Worm (Caenorhabditis elegans): ENCODE results near the gene cat-2.

cat-2 gene

DNA sequence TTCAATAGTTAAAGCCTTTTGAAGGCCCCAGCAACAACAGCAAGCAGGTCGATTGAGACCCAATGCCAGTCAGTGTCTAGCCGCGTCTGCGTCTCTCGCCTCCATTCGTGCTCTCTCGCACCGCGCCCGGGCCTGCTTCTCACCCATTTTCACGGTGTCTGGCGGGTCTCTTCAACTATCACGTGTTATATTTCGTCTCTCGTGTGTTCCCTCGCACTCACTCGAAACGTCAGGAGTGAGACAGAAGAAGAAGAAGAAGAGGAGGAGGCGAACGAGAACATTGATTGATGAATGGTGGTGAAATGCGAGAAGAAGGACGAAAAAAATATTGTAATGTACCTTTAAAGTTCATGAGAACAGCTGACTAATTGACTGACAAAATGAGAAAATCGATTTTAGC is 36.4 kb upstream of the cat-2 start (continued):
- TF ChIP-seq Y56A3A.18 (GFP tag; IDR thresholded peaks at IDR 0.05) (no peak), F33H1.4 (GFP tag; IDR thresholded peaks at IDR 0.05) (no peak), fkh-3 (tag; optimal IDR thresholded peaks at IDR 0.05) (no peak), egl-44 (GFP tag; IDR thresholded peaks at IDR 0.05) (no peak), akir-1 (GFP tag; optimal IDR thresholded peaks at IDR 0.05) (no peak), ztf-28 (GFP tag; IDR thresholded peaks at IDR 0.05) (no peak), ztf-22 (GFP tag; optimal IDR thresholded peaks at IDR 0.05) (no peak), nhr-27 (tag; optimal IDR thresholded peaks at IDR 0.05) (no peak), sea-2 (GFP tag; IDR thresholded peaks at IDR 0.05) (0 out of 2 replicates have a peak, but pooled peaks have one; percentile 37), madf-10 (tag; optimal IDR thresholded peaks at IDR 0.05) (peak; percentile 63), ztf-6 (GFP tag; IDR thresholded peaks at IDR 0.05) (no peak), B0035.1 (tag; optimal IDR thresholded peaks at IDR 0.05) (no peak), ztf-18 (tag; optimal IDR thresholded peaks at IDR 0.05) (no peak), B0019.2 (GFP tag; conservative IDR thresholded peaks at IDR 0.05) (no peak), F57C9.4 (tag; optimal IDR thresholded peaks at IDR 0.05) (no peak), xnd-1 (tag; optimal IDR thresholded peaks at IDR 0.05) (no peak), let-607 (tag; optimal IDR thresholded peaks at IDR 0.05) (peak in 1 of 2 experiments; percentile 32), let-526 (GFP tag; IDR thresholded peaks at IDR 0.05) (peak; percentile 66), hlh-26 (GFP tag; conservative IDR thresholded peaks at IDR 0.05) (no peak), aptf-3 (GFP tag; IDR thresholded peaks at IDR 0.05) (no peak), pbrm-1 (GFP tag; IDR thresholded peaks at IDR 0.05) (peak; percentile 53), Y67H2A.10 (GFP tag; conservative IDR thresholded peaks at IDR 0.05) (no peak), attf-3 (GFP tag; conservative IDR thresholded peaks at IDR 0.05) (no peak), him-1 (tag; optimal IDR thresholded peaks at IDR 0.05) (no peak), B0336.3 (GFP tag; IDR thresholded peaks at IDR 0.05) (peak; percentile 58; the same call in 1 of the 2 replicates), egrh-3 (GFP tag; IDR thresholded peaks at IDR 0.05) (peak; percentile 68), T07F8.4 (tag; optimal IDR thresholded peaks at IDR 0.05) (no peak), Y95B8A.8 (GFP tag; IDR thresholded peaks at IDR 0.05) (0 out of 2 replicates have a peak, but pooled peaks have one; percentile 20), tlf-1 (GFP tag; optimal IDR thresholded peaks at IDR 0.05) (peak; percentile 38), lsy-27 (tag; optimal IDR thresholded peaks at IDR 0.05; ENCODE audit: borderline replicate concordance, insufficient read depth) (no peak), snpc-1.3 (tag; optimal IDR thresholded peaks at IDR 0.05; ENCODE audit: insufficient read depth) (no peak), madf-3 (GFP tag; IDR thresholded peaks at IDR 0.05) (0 out of 2 replicates have a peak, but pooled peaks have one; percentile 36), F22D6.2 (tag; optimal IDR thresholded peaks at IDR 0.05) (no peak), nfya-2 (GFP tag; IDR thresholded peaks at IDR 0.05) (no peak), ztf-25 (GFP tag; IDR thresholded peaks at IDR 0.05) (no peak), F23B12.7 (tag; optimal IDR thresholded peaks at IDR 0.05; ENCODE audit: insufficient read depth) (no peak), hsf-1 (GFP tag; IDR thresholded peaks at IDR 0.05) (0 out of 2 replicates have a peak, but pooled peaks have one; percentile 44), lin-40 (tag; optimal IDR thresholded peaks at IDR 0.05) (peak; percentile 79), F52B5.7 (tag; optimal IDR thresholded peaks at IDR 0.05) (no peak), F10E7.11 (tag; optimal IDR thresholded peaks at IDR 0.05) (no peak), ZK185.1 (tag; optimal IDR thresholded peaks at IDR 0.05; ENCODE audit: poor library complexity, severe bottlenecking) (no peak), nhr-120 (GFP tag; IDR thresholded peaks at IDR 0.05) (no peak), lin-26 (GFP tag; IDR thresholded peaks at IDR 0.05) (peak; percentile 69; the same call in 1 of the 2 replicates), tbx-9 (tag; optimal IDR thresholded peaks at IDR 0.05; ENCODE audit: borderline replicate concordance) (no peak), attf-6 (GFP tag; IDR thresholded peaks at IDR 0.05) (no peak), dpff-1 (tag; optimal IDR thresholded peaks at IDR 0.05) (no peak), Y79H2A.3 (GFP tag; conservative IDR thresholded peaks at IDR 0.05) (no peak), B0261.1 (tag; optimal IDR thresholded peaks at IDR 0.05) (no peak)
